Worm (Caenorhabditis elegans): ENCODE data around the gene acp-4.

- TF ChIP-seq ceh-63 (GFP tag; optimal IDR thresholded peaks at IDR 0.05) (no peak), lin-39 (tag; optimal IDR thresholded peaks at IDR 0.05) (no peak), nhr-237 (tag; optimal IDR thresholded peaks at IDR 0.05) (no peak), egl-27 (tag; optimal IDR thresholded peaks at IDR 0.05) (no peak), ama-1 (optimal IDR thresholded peaks at IDR 0.05) (no peak), ets-5 (GFP tag; IDR thresholded peaks at IDR 0.05) (no peak), mep-1 (tag; optimal IDR thresholded peaks at IDR 0.05) (no peak), efl-1 (optimal IDR thresholded peaks at IDR 0.05) (no peak), efl-1 (GFP tag; optimal IDR thresholded peaks at IDR 0.05 in 1 of 2) (no peak), mef-2 (tag; optimal IDR thresholded peaks at IDR 0.05) (no peak)
Measured at ce11 chrII:8411002-8411401, 23.9 kb downstream of the acp-4 start.

All from whole organism, L1 larva.